Worm (Caenorhabditis elegans): ENCODE results near the gene Y6G8.14.

- TF ChIP-seq elt-3 (tag; optimal IDR thresholded peaks at IDR 0.05) (no peak), ceh-82 (tag; optimal IDR thresholded peaks at IDR 0.05) (no peak), fkh-2 (tag; optimal IDR thresholded peaks at IDR 0.05) (no peak)
Observed at ce11 chrV:17660003-17660402, 45.9 kb upstream of the Y6G8.14 start, which contains the start of gene dgat-2.

All from whole organism, L3 larva.